Worm (Caenorhabditis elegans) whole organism, young adult: Measurements from ENCODE around the gene F20D12.12.
A peak's percentile ranks its signal among the peaks of the same experiment; 100 is the strongest.

Experiments
- D2030.7 ChIP-seq: fragments of 200-800 bp; sonication (Bioruptor generic); IDR thresholded peaks from 2 replicates; pipeline ENCODE4 v1.3.6; 2022; ENCODE audit warnings: missing genetic modification reagents, missing genetic modification characterization, missing compliant biosample characterization
- F33H1.4 ChIP-seq: fragments of 200-800 bp; sonication (Bioruptor generic); IDR thresholded peaks from 2 replicates; pipeline ENCODE4 v1.3.6; 2022; ENCODE audit warnings: missing genetic modification reagents, missing genetic modification characterization, missing compliant biosample characterization
- F37B4.10 ChIP-seq: fragments of 200-800 bp; sonication (Bioruptor generic); IDR thresholded peaks from 2 replicates; pipeline ENCODE4 v1.3.6; 2022; ENCODE audit warnings: missing genetic modification characterization, missing compliant biosample characterization
- F39B2.1 ChIP-seq: fragments of 200-800 bp; sonication (Bioruptor generic); IDR thresholded peaks from 2 replicates; pipeline ENCODE4 v1.3.6; 2022; ENCODE audit warnings: missing genetic modification reagents, missing genetic modification characterization, missing compliant biosample characterization
- F52B5.7 ChIP-seq: sonication (generic microtip); optimal IDR thresholded peaks from 2 replicates; lab custom pipeline; 2016; ENCODE audit warnings: mild to moderate bottlenecking, missing genetic modification characterization, missing compliant biosample characterization
- F57A8.1 ChIP-seq: fragments of 200-800 bp; sonication (Bioruptor generic); optimal IDR thresholded peaks from 2 replicates; lab custom pipeline; 2018; ENCODE audit warnings: mild to moderate bottlenecking, missing genetic modification characterization, moderate library complexity, missing compliant biosample characterization
- F57C9.4 ChIP-seq: sonication (generic microtip); optimal IDR thresholded peaks from 2 replicates; lab custom pipeline; 2017; ENCODE audit warnings: mild to moderate bottlenecking, missing genetic modification characterization, missing compliant biosample characterization
- K12H6.12 ChIP-seq: fragments of 200-800 bp; sonication (Bioruptor generic); optimal IDR thresholded peaks from 2 replicates; lab custom pipeline; 2018; ENCODE audit warnings: mild to moderate bottlenecking, missing genetic modification characterization, missing compliant biosample characterization
- T26A5.8 ChIP-seq: sonication (generic microtip); optimal IDR thresholded peaks from 2 replicates; lab custom pipeline; 2016; ENCODE audit warnings: missing genetic modification characterization, missing compliant biosample characterization
- Y53G8AR.9 ChIP-seq: fragments of 200-800 bp; sonication (Bioruptor generic); conservative IDR thresholded peaks from 2 replicates; pipeline ENCODE4 v1.3.6; 2022; ENCODE audit warnings: missing genetic modification reagents, missing genetic modification characterization, missing compliant biosample characterization
- ZK185.1 ChIP-seq: sonication (generic microtip); optimal IDR thresholded peaks from 2 replicates; lab custom pipeline; 2016; ENCODE audit warnings: mild to moderate bottlenecking, missing genetic modification characterization, missing compliant biosample characterization; ENCODE audit not compliant: poor library complexity, severe bottlenecking
- aptf-2 ChIP-seq: fragments of 200-800 bp; sonication (Bioruptor generic); conservative IDR thresholded peaks from 2 replicates; pipeline ENCODE4 v1.3.6; 2022; ENCODE audit warnings: missing genetic modification reagents, missing genetic modification characterization, missing compliant biosample characterization
- athp-1 ChIP-seq: sonication (generic microtip); optimal IDR thresholded peaks from 2 replicates; lab custom pipeline; 2017; ENCODE audit warnings: mild to moderate bottlenecking, missing genetic modification characterization, missing compliant biosample characterization
- attf-3 ChIP-seq: fragments of 200-800 bp; sonication (Bioruptor generic); conservative IDR thresholded peaks from 2 replicates; pipeline ENCODE4 v1.3.6; 2022; ENCODE audit warnings: missing genetic modification reagents, missing genetic modification characterization, missing compliant biosample characterization
- bed-2 ChIP-seq: fragments of 200-800 bp; sonication (Bioruptor generic); IDR thresholded peaks from 2 replicates; pipeline ENCODE4 v1.3.6; 2022; ENCODE audit warnings: missing genetic modification reagents, missing genetic modification characterization, missing compliant biosample characterization
- ccch-3 ChIP-seq: fragments of 200-800 bp; sonication (Bioruptor generic); optimal IDR thresholded peaks from 2 replicates; lab custom pipeline; 2018; ENCODE audit warnings: mild to moderate bottlenecking, missing genetic modification characterization, missing compliant biosample characterization
- cebp-1 ChIP-seq, 2 experiments: fragments of 200-800 bp in 1 of 2; sonication (Bioruptor generic) in 1 of 2; sonication (generic microtip) in 1 of 2; IDR thresholded peaks in 1 of 2; optimal IDR thresholded peaks in 1 of 2; 2 replicates each; pipeline versions ENCODE4 v1.3.6 to Lab custom; 2017 to 2022; ENCODE audit warnings: missing compliant biosample characterization in 2 of 2, missing genetic modification characterization in 2 of 2, mild to moderate bottlenecking in 1 of 2, missing genetic modification reagents in 1 of 2, moderate library complexity in 1 of 2
- ceh-27 ChIP-seq: fragments of 200-800 bp; sonication (Bioruptor generic); optimal IDR thresholded peaks from 2 replicates; lab custom pipeline; 2018; ENCODE audit warnings: mild to moderate bottlenecking, missing genetic modification characterization, moderate library complexity, missing compliant biosample characterization
- ceh-58 ChIP-seq: fragments of 200-800 bp; sonication (Bioruptor generic); IDR thresholded peaks from 2 replicates; pipeline ENCODE4 v1.3.6; 2022; ENCODE audit warnings: missing genetic modification characterization, missing compliant biosample characterization
- ceh-79 ChIP-seq: sonication (generic microtip); optimal IDR thresholded peaks from 2 replicates; lab custom pipeline; 2017; ENCODE audit warnings: mild to moderate bottlenecking, missing genetic modification characterization, missing compliant biosample characterization
- chd-7 ChIP-seq: sonication (generic microtip); optimal IDR thresholded peaks from 2 replicates; lab custom pipeline; 2016; ENCODE audit warnings: mild to moderate bottlenecking, missing genetic modification characterization, moderate library complexity, missing compliant biosample characterization
- die-1 ChIP-seq: sonication (generic microtip); optimal IDR thresholded peaks from 2 replicates; lab custom pipeline; 2016; ENCODE audit warnings: missing genotype, mild to moderate bottlenecking, missing genetic modification characterization, missing compliant biosample characterization
- efl-1 ChIP-seq: fragments of 150-350 bp; optimal IDR thresholded peaks from 2 replicates; lab custom pipeline; 2014; ENCODE audit warnings: missing biosample characterization, missing genetic modification reagents, missing genetic modification characterization
- egl-44 ChIP-seq: fragments of 200-800 bp; sonication (Bioruptor generic); IDR thresholded peaks from 2 replicates; pipeline ENCODE4 v1.3.6; 2022; ENCODE audit warnings: missing genetic modification reagents, missing genetic modification characterization, missing compliant biosample characterization
- ekl-4 ChIP-seq: fragments of 200-800 bp; sonication (Bioruptor generic); IDR thresholded peaks from 2 replicates; pipeline ENCODE4 v1.3.6; 2022; ENCODE audit warnings: missing genetic modification reagents, missing genetic modification characterization, missing compliant biosample characterization
- gei-17 ChIP-seq: fragments of 200-800 bp; sonication (Bioruptor generic); optimal IDR thresholded peaks from 2 replicates; lab custom pipeline; 2018; ENCODE audit warnings: mild to moderate bottlenecking, missing genetic modification characterization, missing compliant biosample characterization
- him-1 ChIP-seq: sonication (generic microtip); optimal IDR thresholded peaks from 2 replicates; lab custom pipeline; 2016; ENCODE audit warnings: missing genotype, missing genetic modification reagents, missing genetic modification characterization, missing compliant biosample characterization
- let-607 ChIP-seq, 2 experiments: fragments of 200-800 bp in 1 of 2; sonication (Bioruptor generic) in 1 of 2; sonication (generic microtip) in 1 of 2; optimal IDR thresholded peaks; 2 replicates each; lab custom pipeline; 2016 to 2018; ENCODE audit warnings: mild to moderate bottlenecking in 2 of 2, missing compliant biosample characterization in 2 of 2, missing genetic modification characterization in 2 of 2, moderate library complexity in 2 of 2, missing genotype in 1 of 2
- madf-3 ChIP-seq: fragments of 200-800 bp; sonication (Bioruptor generic); IDR thresholded peaks from 2 replicates; pipeline ENCODE4 v1.3.6; 2022; ENCODE audit warnings: missing genetic modification reagents, missing genetic modification characterization, missing compliant biosample characterization
- madf-6 ChIP-seq: fragments of 200-800 bp; sonication (Bioruptor generic); IDR thresholded peaks from 2 replicates; pipeline ENCODE4 v1.3.6; 2022; ENCODE audit warnings: missing genetic modification reagents, missing genetic modification characterization, missing compliant biosample characterization
- madf-8 ChIP-seq: fragments of 200-800 bp; sonication (Bioruptor generic); conservative IDR thresholded peaks from 2 replicates; pipeline ENCODE4 v1.3.6; 2022; ENCODE audit warnings: missing genetic modification reagents, missing genetic modification characterization, missing compliant biosample characterization
- mcd-1 ChIP-seq: fragments of 200-800 bp; sonication (Bioruptor generic); IDR thresholded peaks from 2 replicates; pipeline ENCODE4 v1.3.6; 2022; ENCODE audit warnings: missing genetic modification reagents, missing genetic modification characterization, missing compliant biosample characterization
- nfya-2 ChIP-seq: fragments of 200-800 bp; sonication (Bioruptor generic); IDR thresholded peaks from 2 replicates; pipeline ENCODE4 v1.3.6; 2022; ENCODE audit warnings: missing genetic modification reagents, missing genetic modification characterization, missing compliant biosample characterization
- nhr-80 ChIP-seq: sonication (generic microtip); optimal IDR thresholded peaks from 2 replicates; lab custom pipeline; 2016; ENCODE audit warnings: missing genetic modification characterization, missing compliant biosample characterization
- pbrm-1 ChIP-seq: fragments of 200-800 bp; sonication (Bioruptor generic); IDR thresholded peaks from 2 replicates; pipeline ENCODE4 v1.3.6; 2022; ENCODE audit warnings: missing genetic modification reagents, missing genetic modification characterization, missing compliant biosample characterization
- sdz-38 ChIP-seq: sonication (generic microtip); optimal IDR thresholded peaks from 2 replicates; lab custom pipeline; 2016; ENCODE audit warnings: missing genotype, missing genetic modification characterization, missing compliant biosample characterization
- sea-2 ChIP-seq: fragments of 200-800 bp; sonication (Bioruptor generic); IDR thresholded peaks from 2 replicates; pipeline ENCODE4 v1.3.6; 2022; ENCODE audit warnings: missing genetic modification characterization, missing compliant biosample characterization
- snpc-3.4 ChIP-seq: sonication (generic microtip); optimal IDR thresholded peaks from 2 replicates; lab custom pipeline; 2017; ENCODE audit warnings: missing genetic modification characterization, mild to moderate bottlenecking, missing compliant biosample characterization, antibody characterized with exemption, moderate library complexity, missing genotype, missing genetic modification reagents
- tbp1 ChIP-seq: fragments of 200-800 bp; sonication (Bioruptor generic); optimal IDR thresholded peaks from 2 replicates; lab custom pipeline; 2018; ENCODE audit warnings: mild to moderate bottlenecking, missing genetic modification characterization, missing compliant biosample characterization
- ztf-26 ChIP-seq: sonication (generic microtip); optimal IDR thresholded peaks from 2 replicates; lab custom pipeline; 2017; ENCODE audit warnings: missing genetic modification characterization, missing compliant biosample characterization
- ztf-3 ChIP-seq: fragments of 200-800 bp; sonication (Bioruptor generic); optimal IDR thresholded peaks from 2 replicates; lab custom pipeline; 2018; ENCODE audit warnings: mild to moderate bottlenecking, missing genetic modification characterization, missing compliant biosample characterization
- ztf-6 ChIP-seq: fragments of 200-800 bp; sonication (Bioruptor generic); IDR thresholded peaks from 2 replicates; pipeline ENCODE4 v1.3.6; 2022; ENCODE audit warnings: missing genetic modification reagents, missing genetic modification characterization, missing compliant biosample characterization

F20D12.12 gene

ce11 chrIV:7982024-7982576 is 34.9 kb downstream of the F20D12.12 start, which contains the start of gene arf-5:
TSS of gene arf-5 (plus strand) at chrIV:7982526.
- TF ChIP-seq ceh-27 (GFP tag; lab: Kevin White, UChicago) (peak; percentile 13), pbrm-1 (GFP tag; lab: Robert Waterston, UW) (no peak), K12H6.12 (tag; lab: Kevin White, UChicago) (no peak), F33H1.4 (GFP tag; lab: Robert Waterston, UW) (peak; percentile 73), let-607 (tag; optimal IDR thresholded peaks at IDR 0.05; lab: Kevin White, UChicago) (peak; percentile 70 to 88), ZK185.1 (tag; lab: Kevin White, UChicago) (no peak), sdz-38 (tag; lab: Kevin White, UChicago) (no peak), him-1 (no peak), tbp1 (GFP tag; lab: Kevin White, UChicago) (no peak), ztf-3 (no peak), efl-1 (GFP tag; lab: Kevin White, UChicago) (peak; percentile 11), nhr-80 (tag; lab: Kevin White, UChicago) (peak; percentile 2)

- TF ChIP-seq ztf-6 (GFP tag; lab: Robert Waterston, UW) (no peak), F37B4.10 (no peak), ccch-3 (GFP tag; lab: Kevin White, UChicago) (no peak), F39B2.1 (GFP tag; lab: Robert Waterston, UW) (no peak), ceh-58 (0 out of 2 replicates have a peak, but pooled peaks have one; percentile 37), madf-8 (GFP tag; lab: Robert Waterston, UW) (no peak)
- TF ChIP-seq, all 124 proteins: peak for 1
These were observed 35.8 kb downstream of the F20D12.12 start for ce11 chrIV:7983021-7983420.

- TF ChIP-seq cebp-1 (GFP tag; IDR thresholded peaks at IDR 0.05; lab: Robert Waterston, UW) (no peak), cebp-1 (tag; optimal IDR thresholded peaks at IDR 0.05; lab: Kevin White, UChicago) (peak; percentile 50), bed-2 (GFP tag; lab: Robert Waterston, UW) (no peak), gei-17 (GFP tag; lab: Kevin White, UChicago) (peak; percentile 11), D2030.7 (GFP tag; lab: Robert Waterston, UW) (0 out of 2 replicates have a peak, but pooled peaks have one; percentile 28), sea-2 (GFP tag; lab: Robert Waterston, UW) (no peak), T26A5.8 (peak; percentile 37), F33H1.4 (GFP tag; lab: Robert Waterston, UW) (0 out of 2 replicates have a peak, but pooled peaks have one; percentile 7), aptf-2 (GFP tag; lab: Robert Waterston, UW) (0 out of 2 replicates have a peak, but pooled peaks have one; percentile 24), madf-3 (GFP tag; lab: Robert Waterston, UW) (peak; percentile 78; the same call in 1 of the 2 replicates), ceh-27 (GFP tag; lab: Kevin White, UChicago) (peak; percentile 3), snpc-3.4 (tag; lab: Kevin White, UChicago) (no peak), F57C9.4 (tag; lab: Kevin White, UChicago) (no peak), F39B2.1 (GFP tag; lab: Robert Waterston, UW) (peak; percentile 29; the same call in 1 of the 2 replicates), ceh-58 (no peak), egl-44 (GFP tag; lab: Robert Waterston, UW) (no peak; the same call in 1 of the 2 replicates), ceh-79 (tag; lab: Kevin White, UChicago) (peak; percentile 19), madf-6 (GFP tag; lab: Robert Waterston, UW) (peak; percentile 55), F57A8.1 (GFP tag; lab: Kevin White, UChicago) (no peak), ztf-26 (tag; lab: Kevin White, UChicago) (peak; percentile 23), ekl-4 (GFP tag; lab: Robert Waterston, UW) (0 out of 2 replicates have a peak, but pooled peaks have one; percentile 30), nfya-2 (GFP tag; lab: Robert Waterston, UW) (0 out of 2 replicates have a peak, but pooled peaks have one; percentile 6), Y53G8AR.9 (GFP tag; lab: Robert Waterston, UW) (peak; percentile 52; the same call in 1 of the 2 replicates), mcd-1 (GFP tag; lab: Robert Waterston, UW) (no peak; the same call in 1 of the 2 replicates), die-1 (peak; percentile 17), chd-7 (tag; lab: Kevin White, UChicago) (peak; percentile 45), athp-1 (tag; lab: Kevin White, UChicago) (peak; percentile 16), ztf-3 (peak; percentile 3), F52B5.7 (tag; lab: Kevin White, UChicago) (peak; percentile 89), attf-3 (no peak)
These were observed 36.6 kb downstream of the F20D12.12 start for ce11 chrIV:7983728-7984346.
